Worm (Caenorhabditis elegans) whole organism, early embryonic: ENCODE data around the gene C12D8.9.

ENCODE experiments used
- B0310.2 ChIP-seq: sonication (generic microtip); optimal IDR thresholded peaks from 2 replicates; lab custom pipeline; 2016; ENCODE audit warnings: mild to moderate bottlenecking, missing genetic modification characterization, missing compliant biosample characterization
- F13C5.2 ChIP-seq: sonication (generic microtip); optimal IDR thresholded peaks from 2 replicates; lab custom pipeline; 2017; ENCODE audit warnings: mild to moderate bottlenecking, missing genetic modification characterization, inconsistent platforms, missing compliant biosample characterization
- aly-1 ChIP-seq: sonication (generic microtip); optimal IDR thresholded peaks from 2 replicates; lab custom pipeline; 2016; ENCODE audit warnings: missing genetic modification characterization, missing compliant biosample characterization
- ama-1 ChIP-seq: fragments of 150-350 bp; optimal IDR thresholded peaks from 2 replicates; lab custom pipeline; 2014
- ceh-13 ChIP-seq: fragments of 200-800 bp; sonication (Bioruptor generic); optimal IDR thresholded peaks from 2 replicates; lab custom pipeline; 2018; ENCODE audit warnings: mild to moderate bottlenecking, missing genetic modification characterization, missing compliant biosample characterization
- ceh-36 ChIP-seq: sonication (generic microtip); optimal IDR thresholded peaks from 2 replicates; lab custom pipeline; 2016; ENCODE audit warnings: missing genetic modification characterization, inconsistent platforms, missing compliant biosample characterization
- ets-7 ChIP-seq: sonication (generic microtip); optimal IDR thresholded peaks from 2 replicates; lab custom pipeline; 2016; ENCODE audit warnings: missing genotype, missing genetic modification characterization, missing compliant biosample characterization
- flt-1 ChIP-seq: fragments of 200-800 bp; sonication (Bioruptor generic); IDR thresholded peaks from 2 replicates; pipeline ENCODE4 v1.3.6; 2022; ENCODE audit warnings: missing genetic modification characterization, missing compliant biosample characterization
- hmbx-1 ChIP-seq: sonication (generic microtip); optimal IDR thresholded peaks from 2 replicates; lab custom pipeline; 2016; ENCODE audit warnings: mild to moderate bottlenecking, missing genetic modification characterization, missing compliant biosample characterization
- hmg-4 ChIP-seq: fragments of 200-800 bp; sonication (Bioruptor generic); optimal IDR thresholded peaks from 2 replicates; lab custom pipeline; 2018; ENCODE audit warnings: mild to moderate bottlenecking, missing genetic modification characterization, missing compliant biosample characterization
- hnd-1 ChIP-seq: sonication (generic microtip); optimal IDR thresholded peaks from 2 replicates; lab custom pipeline; 2016; ENCODE audit warnings: missing genetic modification characterization, missing compliant biosample characterization
- pes-1 ChIP-seq: fragments of 200-800 bp; sonication (Bioruptor generic); IDR thresholded peaks from 2 replicates; pipeline ENCODE4 v1.3.6; 2022; ENCODE audit warnings: missing genetic modification reagents, missing genetic modification characterization, missing compliant biosample characterization
- scrt-1 ChIP-seq: fragments of 200-800 bp; sonication (Bioruptor generic); IDR thresholded peaks from 2 replicates; pipeline ENCODE4 v1.3.6; 2022; ENCODE audit warnings: missing genetic modification characterization, missing compliant biosample characterization
- sea-1 ChIP-seq: fragments of 200-800 bp; sonication (Bioruptor generic); conservative IDR thresholded peaks from 2 replicates; pipeline ENCODE4 v1.3.6; 2022; ENCODE audit warnings: missing genetic modification characterization, missing compliant biosample characterization
- tbx-11 ChIP-seq: fragments of 200-800 bp; sonication (Bioruptor generic); IDR thresholded peaks from 2 replicates; pipeline ENCODE4 v1.3.6; 2022; ENCODE audit warnings: missing genetic modification characterization, missing compliant biosample characterization
- tbx-37 ChIP-seq: fragments of 200-800 bp; sonication (Bioruptor generic); conservative IDR thresholded peaks from 2 replicates; pipeline ENCODE4 v1.3.6; 2022; ENCODE audit warnings: missing genetic modification reagents, missing genetic modification characterization, missing compliant biosample characterization
- tra-4 ChIP-seq: sonication (generic microtip); optimal IDR thresholded peaks from 2 replicates; lab custom pipeline; 2017; ENCODE audit warnings: missing genetic modification characterization, missing compliant biosample characterization

C12D8.9 gene

DNA sequence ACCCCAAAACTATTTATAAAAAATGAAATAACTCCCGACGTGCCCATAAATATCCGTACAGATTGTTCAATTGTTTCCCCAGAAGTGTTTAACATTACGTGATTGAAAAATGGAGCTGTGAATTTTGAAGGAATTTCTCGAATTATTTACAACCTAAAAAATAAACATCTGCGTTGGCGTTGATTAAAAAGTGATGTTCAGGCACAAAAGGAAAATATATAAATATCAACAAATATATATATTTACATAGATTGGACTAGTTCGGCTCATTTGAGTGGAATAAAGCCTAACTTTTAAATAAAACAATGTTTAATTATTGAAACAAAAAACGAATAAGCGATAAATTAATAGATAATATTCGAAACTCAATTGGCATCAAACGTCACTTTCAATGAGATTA is 17.5 kb upstream of the C12D8.9 start, which contains the start of gene sri-18:
Gene sri-18 (minus strand): TSS at position 101 of the 400 bp plus-strand sequence.
- TF ChIP-seq ets-7 (tag; lab: Kevin White, UChicago) (no peak), hnd-1 (tag; lab: Kevin White, UChicago) (no peak), F13C5.2 (tag; lab: Kevin White, UChicago) (no peak), ama-1 (lab: Kevin White, UChicago) (no peak), ceh-13 (GFP tag; lab: Kevin White, UChicago) (no peak), hmg-4 (GFP tag; lab: Kevin White, UChicago) (no peak), pes-1 (GFP tag; lab: Robert Waterston, UW) (no peak), flt-1 (GFP tag; lab: Robert Waterston, UW) (no peak), aly-1 (tag; lab: Kevin White, UChicago) (no peak), hmbx-1 (tag; lab: Kevin White, UChicago) (no peak), tra-4 (tag; lab: Kevin White, UChicago) (no peak), scrt-1 (GFP tag; lab: Robert Waterston, UW) (no peak), sea-1 (GFP tag; lab: Robert Waterston, UW) (no peak), tbx-37 (no peak), ceh-36 (tag; lab: Kevin White, UChicago) (no peak)

DNA sequence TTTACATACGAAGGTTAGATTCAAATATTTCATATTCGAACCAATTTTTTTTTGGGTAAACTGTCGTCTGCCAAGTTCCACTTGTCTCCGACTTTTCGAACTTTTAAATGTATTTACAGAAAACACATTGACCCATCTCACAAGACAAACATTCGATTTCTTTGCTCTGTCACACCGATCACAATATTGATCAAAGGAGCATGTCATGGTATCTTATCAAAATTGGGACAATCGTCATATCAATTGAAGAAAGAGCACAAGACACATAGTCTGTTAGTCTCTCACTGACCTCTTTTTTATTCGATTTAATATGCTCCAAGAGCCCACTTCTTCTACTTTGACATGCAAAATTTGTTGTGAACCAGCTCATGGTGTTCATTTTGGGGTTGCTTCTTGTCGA is 13.0 kb upstream of the C12D8.9 start, which contains the start of gene nhr-232:
Gene nhr-232 (plus strand): TSS at position 121 of the 400 bp plus-strand sequence.
- TF ChIP-seq hmg-4 (GFP tag; lab: Kevin White, UChicago) = no peak
- no peak for TF ChIP-seq tbx-37
- TF ChIP-seq hmbx-1 (tag; lab: Kevin White, UChicago) = no peak
- TF ChIP-seq ceh-36 (tag; lab: Kevin White, UChicago) = no peak
- no peak for TF ChIP-seq sea-1 (GFP tag; lab: Robert Waterston, UW)
- no peak for TF ChIP-seq tbx-11 (GFP tag; lab: Robert Waterston, UW)
- no peak for TF ChIP-seq hnd-1 (tag; lab: Kevin White, UChicago)
- no peak for TF ChIP-seq tra-4 (tag; lab: Kevin White, UChicago)
- no peak for TF ChIP-seq F13C5.2 (tag; lab: Kevin White, UChicago)
- no peak for TF ChIP-seq scrt-1 (GFP tag; lab: Robert Waterston, UW)
- TF ChIP-seq flt-1 (GFP tag; lab: Robert Waterston, UW) = no peak
- no peak for TF ChIP-seq ceh-13 (GFP tag; lab: Kevin White, UChicago)
- TF ChIP-seq ets-7 (tag; lab: Kevin White, UChicago) = no peak

DNA sequence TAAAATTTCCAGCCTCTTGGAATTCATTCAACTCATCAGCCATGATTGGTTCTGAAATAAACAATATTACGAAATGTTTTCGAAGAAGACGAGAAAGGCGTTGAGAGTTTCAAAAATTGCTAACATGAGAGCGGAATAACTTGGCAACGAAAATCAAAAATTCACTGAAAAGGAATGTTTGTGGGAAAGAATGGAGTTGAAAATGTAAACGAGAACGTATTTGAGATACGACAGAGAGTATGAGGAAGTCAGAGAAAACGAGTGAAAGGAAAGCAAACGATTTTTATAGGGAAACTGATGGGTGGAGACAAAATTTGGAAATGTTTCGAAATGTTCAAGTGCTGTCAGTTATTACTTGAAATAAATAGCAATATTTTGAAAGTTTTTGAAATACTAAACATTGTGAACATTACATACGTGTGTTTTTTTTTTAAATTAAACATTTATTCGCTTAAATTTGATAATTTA is 12.0 kb upstream of the C12D8.9 start, which contains the start of gene rop-1:
Gene rop-1 (minus strand): TSS at position 51 of the 468 bp plus-strand sequence.
- no peak for TF ChIP-seq flt-1 (GFP tag; lab: Robert Waterston, UW)
- TF ChIP-seq tbx-11 (GFP tag; lab: Robert Waterston, UW) = no peak

- no peak for TF ChIP-seq tbx-37
- no peak for TF ChIP-seq hnd-1 (tag; lab: Kevin White, UChicago)
- no peak for TF ChIP-seq hmbx-1 (tag; lab: Kevin White, UChicago)
- no peak for TF ChIP-seq ceh-36 (tag; lab: Kevin White, UChicago)
- TF ChIP-seq ceh-13 (GFP tag; lab: Kevin White, UChicago) = no peak
- TF ChIP-seq scrt-1 (GFP tag; lab: Robert Waterston, UW) = no peak
- no peak for TF ChIP-seq tra-4 (tag; lab: Kevin White, UChicago)
- TF ChIP-seq sea-1 (GFP tag; lab: Robert Waterston, UW) = no peak
- TF ChIP-seq hmg-4 (GFP tag; lab: Kevin White, UChicago) = no peak
- TF ChIP-seq ets-7 (tag; lab: Kevin White, UChicago) = no peak
- TF ChIP-seq F13C5.2 (tag; lab: Kevin White, UChicago) = no peak
- no peak for TF ChIP-seq B0310.2 (tag; lab: Kevin White, UChicago)
- TF ChIP-seq pes-1 (GFP tag; lab: Robert Waterston, UW) = no peak
- no peak for TF ChIP-seq flt-1 (GFP tag; lab: Robert Waterston, UW)
- no peak for TF ChIP-seq tbx-11 (GFP tag; lab: Robert Waterston, UW)
- no peak for TF ChIP-seq aly-1 (tag; lab: Kevin White, UChicago)
These were observed 9.7 kb upstream of the C12D8.9 start for ce11 chrV:10252682-10253081.

DNA sequence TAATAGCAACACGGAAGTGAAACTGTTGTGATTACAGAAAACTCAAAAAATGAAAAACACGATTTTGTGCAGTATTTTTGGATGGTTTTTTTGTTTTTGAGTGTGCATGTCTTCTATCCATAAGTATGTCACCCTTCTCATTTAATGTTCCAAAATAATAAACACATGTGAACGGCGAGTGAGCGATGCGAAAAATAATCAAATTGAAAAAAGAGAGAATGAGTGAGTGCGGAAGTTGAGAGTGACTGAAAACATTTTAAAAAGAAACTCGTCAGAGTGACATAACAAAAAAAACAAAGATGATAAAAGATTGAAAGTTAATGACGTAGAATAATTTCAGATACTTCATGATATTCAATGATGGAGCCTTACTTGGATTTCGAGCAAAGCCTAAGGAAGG is 6.5 kb upstream of the C12D8.9 start:
- TF ChIP-seq ama-1 (lab: Kevin White, UChicago) = no peak
- TF ChIP-seq hnd-1 (tag; lab: Kevin White, UChicago) = no peak
- TF ChIP-seq pes-1 (GFP tag; lab: Robert Waterston, UW) = no peak
- no peak for TF ChIP-seq tbx-37
- TF ChIP-seq ets-7 (tag; lab: Kevin White, UChicago) = no peak
- TF ChIP-seq sea-1 (GFP tag; lab: Robert Waterston, UW) = no peak
- TF ChIP-seq ceh-13 (GFP tag; lab: Kevin White, UChicago) = no peak
- no peak for TF ChIP-seq hmg-4 (GFP tag; lab: Kevin White, UChicago)
- TF ChIP-seq scrt-1 (GFP tag; lab: Robert Waterston, UW) = no peak
- no peak for TF ChIP-seq hmbx-1 (tag; lab: Kevin White, UChicago)
- no peak for TF ChIP-seq flt-1 (GFP tag; lab: Robert Waterston, UW)
- no peak for TF ChIP-seq ceh-36 (tag; lab: Kevin White, UChicago)
- TF ChIP-seq tra-4 (tag; lab: Kevin White, UChicago) = no peak
- no peak for TF ChIP-seq tbx-11 (GFP tag; lab: Robert Waterston, UW)
- TF ChIP-seq F13C5.2 (tag; lab: Kevin White, UChicago) = no peak
- no peak for TF ChIP-seq B0310.2 (tag; lab: Kevin White, UChicago)
- no peak for TF ChIP-seq aly-1 (tag; lab: Kevin White, UChicago)

ce11 chrV:10248255-10248979 is 5.4 kb upstream of the C12D8.9 start, which contains the start of gene akt-1:
TSS of gene akt-1 (plus strand) at chrV:10248905.
- TF ChIP-seq aly-1 (tag; lab: Kevin White, UChicago) (no peak), ama-1 (lab: Kevin White, UChicago) (no peak), F13C5.2 (tag; lab: Kevin White, UChicago) (no peak), hmbx-1 (tag; lab: Kevin White, UChicago) (no peak), ceh-36 (tag; lab: Kevin White, UChicago) (no peak), ceh-13 (GFP tag; lab: Kevin White, UChicago) (no peak)
